Fruit fly (Drosophila melanogaster) whole organism, embryonic: Measurements from ENCODE around the gene CG7878.
"Not testable (repeated sequence)": the region's sequence is repeated elsewhere in the genome, so short reads cannot be mapped to it uniquely, and the experiment has no call there.

ENCODE experiments used
- Abd-B ChIP-seq: fragments of 200-800 bp; sonication (Bioruptor generic); optimal IDR thresholded peaks from 2 replicates; lab custom pipeline; 2018; ENCODE audit warnings: missing biosample characterization, mild to moderate bottlenecking, missing genetic modification characterization, moderate library complexity
- Atf3 ChIP-seq: fragments of 200-800 bp; sonication (Bioruptor generic); optimal IDR thresholded peaks from 3 replicates; lab custom pipeline; 2016; ENCODE audit warnings: missing biosample characterization, missing genetic modification characterization
- C15 ChIP-seq: fragments of 200-800 bp; sonication (Bioruptor generic); IDR thresholded peaks from 3 replicates; pipeline ENCODE4 v1.3.6; 2022; ENCODE audit warnings: missing biosample characterization, missing genetic modification characterization
- CG11247 ChIP-seq: fragments of 200-800 bp; sonication (Bioruptor generic); IDR thresholded peaks from 2 replicates; pipeline ENCODE4 v1.3.6; 2022; ENCODE audit warnings: missing biosample characterization, missing genetic modification characterization
- CG1529 ChIP-seq: fragments of 200-800 bp; sonication (Bioruptor generic); optimal IDR thresholded peaks from 3 replicates; lab custom pipeline; 2018; ENCODE audit warnings: missing biosample characterization, missing genetic modification characterization
- CG18262 ChIP-seq: fragments of 200-800 bp; optimal IDR thresholded peaks from 3 replicates; lab custom pipeline; 2019; ENCODE audit warnings: missing biosample characterization, mild to moderate bottlenecking, missing genetic modification characterization, moderate library complexity
- CG18599 ChIP-seq: fragments of 200-800 bp; sonication (Bioruptor generic); optimal IDR thresholded peaks from 3 replicates; lab custom pipeline; 2017; ENCODE audit warnings: missing biosample characterization, missing genetic modification characterization, mild to moderate bottlenecking, moderate library complexity, missing genetic modification reagents
- CG33213 ChIP-seq: fragments of 200-800 bp; sonication (Bioruptor generic); optimal IDR thresholded peaks from 3 replicates; lab custom pipeline; 2016; ENCODE audit warnings: missing biosample characterization, missing genetic modification characterization
- CG42726 ChIP-seq: fragments of 200-800 bp; sonication (Bioruptor generic); IDR thresholded peaks from 2 replicates; pipeline ENCODE4 v1.3.6; 2022; ENCODE audit warnings: missing biosample characterization, missing genetic modification characterization; ENCODE audit not compliant: partially characterized antibody
- CG4328 ChIP-seq: fragments of 200-800 bp; sonication (Bioruptor generic); optimal IDR thresholded peaks from 3 replicates; lab custom pipeline; 2017; ENCODE audit warnings: missing biosample characterization, missing genetic modification reagents, missing genetic modification characterization
- CG5953 ChIP-seq: fragments of 200-800 bp; sonication (Bioruptor generic); IDR thresholded peaks from 2 replicates; pipeline ENCODE4 v1.3.6; 2022; ENCODE audit warnings: missing biosample characterization, missing genetic modification characterization
- CG6689 ChIP-seq: fragments of 200-800 bp; sonication (Bioruptor generic); IDR thresholded peaks from 2 replicates; pipeline ENCODE4 v1.3.6; 2022; ENCODE audit warnings: missing biosample characterization, missing genetic modification characterization
- CG7372 ChIP-seq: fragments of 200-800 bp; sonication (Bioruptor generic); IDR thresholded peaks from 2 replicates; pipeline ENCODE4 v1.3.6; 2022; ENCODE audit warnings: missing biosample characterization, missing genetic modification characterization
- Deaf1 ChIP-seq: fragments of 200-800 bp; optimal IDR thresholded peaks from 3 replicates; lab custom pipeline; 2019; ENCODE audit warnings: missing biosample characterization, mild to moderate bottlenecking, missing genetic modification characterization, moderate library complexity
- Dek ChIP-seq: fragments of 200-800 bp; sonication (Bioruptor generic); optimal IDR thresholded peaks from 3 replicates; lab custom pipeline; 2019; ENCODE audit warnings: missing biosample characterization, mild to moderate bottlenecking, missing genetic modification characterization, moderate library complexity
- Dp ChIP-seq: fragments of 200-800 bp; sonication (Bioruptor generic); optimal IDR thresholded peaks from 2 replicates; lab custom pipeline; 2018; ENCODE audit warnings: missing biosample characterization, mild to moderate bottlenecking, missing genetic modification characterization, moderate library complexity
- Gsc ChIP-seq: fragments of 200-800 bp; sonication (Bioruptor generic); IDR thresholded peaks from 2 replicates; pipeline ENCODE4 v1.3.6; 2022; ENCODE audit warnings: missing biosample characterization, missing genetic modification characterization
- Gug ChIP-seq: fragments of 200-800 bp; sonication (Bioruptor generic); IDR thresholded peaks from 4 replicates; pipeline ENCODE4 v1.3.6; 2022; ENCODE audit warnings: missing biosample characterization, missing genetic modification characterization
- Hmr ChIP-seq: fragments of 200-800 bp; sonication (Bioruptor generic); optimal IDR thresholded peaks from 3 replicates; lab custom pipeline; 2017; ENCODE audit warnings: mild to moderate bottlenecking, missing biosample characterization, missing genetic modification reagents, missing genetic modification characterization
- NC2α ChIP-seq: fragments of 200-800 bp; sonication (Bioruptor generic); optimal IDR thresholded peaks from 2 replicates; lab custom pipeline; 2016; ENCODE audit warnings: missing biosample characterization, missing genetic modification characterization
- NFAT ChIP-seq: fragments of 200-800 bp; sonication (Bioruptor generic); IDR thresholded peaks from 2 replicates; pipeline ENCODE4 v1.3.6; 2022; ENCODE audit warnings: missing biosample characterization, missing genetic modification characterization
- Nf-YC ChIP-seq: fragments of 200-800 bp; optimal IDR thresholded peaks from 3 replicates; lab custom pipeline; 2019; ENCODE audit warnings: missing biosample characterization, mild to moderate bottlenecking, missing genetic modification characterization, moderate library complexity
- Optix ChIP-seq: fragments of 200-800 bp; sonication (Bioruptor generic); IDR thresholded peaks from 3 replicates; pipeline ENCODE4 v1.3.6; 2022; ENCODE audit warnings: missing biosample characterization, missing genetic modification characterization
- Pdp1 ChIP-seq, 2 experiments: fragments of 200-800 bp; sonication (Bioruptor generic); optimal IDR thresholded peaks; 3 replicates each; lab custom pipeline; 2016; ENCODE audit warnings: missing biosample characterization in 2 of 2, missing genetic modification characterization in 2 of 2, mild to moderate bottlenecking in 1 of 2, moderate library complexity in 1 of 2
- Ptx1 ChIP-seq: fragments of 200-800 bp; sonication (Bioruptor generic); IDR thresholded peaks from 2 replicates; pipeline ENCODE4 v1.3.6; 2022; ENCODE audit warnings: missing biosample characterization, missing genetic modification characterization
- Trl ChIP-seq, 3 experiments: fragments of >200 bp in 2 of 3; fragments of 200-800 bp in 1 of 3; sonication (Bioruptor generic) in 1 of 3; optimal IDR thresholded peaks; 2 replicates in 1 of 3; 3 replicates in 2 of 3; lab custom pipeline; 2016 to 2017; ENCODE audit warnings: missing biosample characterization in 1 of 3, missing genetic modification characterization in 1 of 3
- Xbp1 ChIP-seq: fragments of 200-800 bp; sonication (Bioruptor generic); optimal IDR thresholded peaks from 3 replicates; lab custom pipeline; 2016; ENCODE audit warnings: missing biosample characterization, mild to moderate bottlenecking, missing genetic modification characterization
- Xrp1 ChIP-seq: fragments of 200-800 bp; sonication (Bioruptor generic); IDR thresholded peaks from 2 replicates; pipeline ENCODE4 v1.3.6; 2022; ENCODE audit warnings: missing biosample characterization, missing genetic modification characterization
- YL-1 ChIP-seq: fragments of 200-800 bp; sonication (Bioruptor generic); optimal IDR thresholded peaks from 3 replicates; lab custom pipeline; 2017; ENCODE audit warnings: missing biosample characterization, mild to moderate bottlenecking, missing genetic modification characterization
- ap ChIP-seq: fragments of 200-800 bp; sonication (Bioruptor generic); IDR thresholded peaks from 2 replicates; pipeline ENCODE4 v1.3.6; 2022; ENCODE audit warnings: missing biosample characterization, missing genetic modification characterization
- az2 ChIP-seq: fragments of 200-800 bp; sonication (Bioruptor generic); optimal IDR thresholded peaks from 3 replicates; lab custom pipeline; 2016; ENCODE audit warnings: missing biosample characterization, missing genetic modification characterization
- bbx ChIP-seq: fragments of 200-800 bp; sonication (Bioruptor generic); IDR thresholded peaks from 2 replicates; pipeline ENCODE4 v1.3.6; 2022; ENCODE audit warnings: missing biosample characterization, missing genetic modification characterization; ENCODE audit not compliant: partially characterized antibody
- cg ChIP-seq: fragments of 200-800 bp; sonication (Bioruptor generic); optimal IDR thresholded peaks from 3 replicates; lab custom pipeline; 2019; ENCODE audit warnings: missing biosample characterization, mild to moderate bottlenecking, missing genetic modification characterization, moderate library complexity
- ci ChIP-seq: fragments of 200-800 bp; sonication (Bioruptor generic); IDR thresholded peaks from 3 replicates; pipeline ENCODE4 v1.3.6; 2022; ENCODE audit warnings: missing biosample characterization, missing genetic modification characterization
- gfzf ChIP-seq: fragments of 200-800 bp; sonication (Bioruptor generic); optimal IDR thresholded peaks from 2 replicates; lab custom pipeline; 2016; ENCODE audit warnings: missing biosample characterization, mild to moderate bottlenecking, missing genetic modification characterization, moderate library complexity
- grn ChIP-seq: fragments of 200-800 bp; sonication (Bioruptor generic); optimal IDR thresholded peaks from 3 replicates; lab custom pipeline; 2017; ENCODE audit warnings: missing biosample characterization, missing genetic modification characterization
- gro ChIP-seq: fragments of 200-800 bp; sonication (Bioruptor generic); optimal IDR thresholded peaks from 2 replicates; lab custom pipeline; 2016; ENCODE audit warnings: missing biosample characterization, missing genetic modification characterization
- hkb ChIP-seq, 2 experiments: fragments of 200-800 bp in 1 of 2; fragments of >200 bp in 1 of 2; sonication (Bioruptor generic) in 1 of 2; IDR thresholded peaks in 1 of 2; optimal IDR thresholded peaks in 1 of 2; 2 replicates each; pipeline versions ENCODE4 v1.3.6 to Lab custom; 2017 to 2022; ENCODE audit warnings: missing biosample characterization in 1 of 2, missing genetic modification characterization in 1 of 2
- insv ChIP-seq, 2 experiments: fragments of 200-800 bp; sonication (Bioruptor generic); optimal IDR thresholded peaks; 3 replicates each; lab custom pipeline; 2016 to 2018; ENCODE audit warnings: missing biosample characterization in 2 of 2, missing genetic modification characterization in 2 of 2
- nerfin-1 ChIP-seq: fragments of 200-800 bp; sonication (Bioruptor generic); optimal IDR thresholded peaks from 3 replicates; lab custom pipeline; 2019; ENCODE audit warnings: missing biosample characterization, mild to moderate bottlenecking, missing genetic modification characterization, moderate library complexity
- nom ChIP-seq: fragments of 200-800 bp; sonication (Bioruptor generic); optimal IDR thresholded peaks from 2 replicates; lab custom pipeline; 2017; ENCODE audit warnings: missing biosample characterization, missing genetic modification characterization, mild to moderate bottlenecking, moderate library complexity, missing genetic modification reagents
- otp ChIP-seq: fragments of 200-800 bp; sonication (Bioruptor generic); IDR thresholded peaks from 3 replicates; pipeline ENCODE4, ENCODE4 v1.3.6; 2022; ENCODE audit warnings: missing biosample characterization, missing genetic modification characterization
- sisA ChIP-seq: fragments of 200-800 bp; sonication (Bioruptor generic); IDR thresholded peaks from 2 replicates; pipeline ENCODE4 v1.3.6; 2022; ENCODE audit warnings: missing biosample characterization, missing genetic modification characterization
- tin ChIP-seq: fragments of 200-800 bp; sonication (Bioruptor generic); optimal IDR thresholded peaks from 3 replicates; lab custom pipeline; 2016; ENCODE audit warnings: missing biosample characterization, missing genetic modification characterization
- wdn ChIP-seq: fragments of 200-800 bp; sonication (Bioruptor generic); IDR thresholded peaks from 2 replicates; pipeline ENCODE4 v1.3.6; 2022; ENCODE audit warnings: missing biosample characterization, missing genetic modification characterization
- wek ChIP-seq: fragments of 200-800 bp; sonication (Bioruptor generic); optimal IDR thresholded peaks from 3 replicates; lab custom pipeline; 2018; ENCODE audit warnings: missing biosample characterization, mild to moderate bottlenecking, missing genetic modification characterization, moderate library complexity

The CG7878 gene

DNA sequence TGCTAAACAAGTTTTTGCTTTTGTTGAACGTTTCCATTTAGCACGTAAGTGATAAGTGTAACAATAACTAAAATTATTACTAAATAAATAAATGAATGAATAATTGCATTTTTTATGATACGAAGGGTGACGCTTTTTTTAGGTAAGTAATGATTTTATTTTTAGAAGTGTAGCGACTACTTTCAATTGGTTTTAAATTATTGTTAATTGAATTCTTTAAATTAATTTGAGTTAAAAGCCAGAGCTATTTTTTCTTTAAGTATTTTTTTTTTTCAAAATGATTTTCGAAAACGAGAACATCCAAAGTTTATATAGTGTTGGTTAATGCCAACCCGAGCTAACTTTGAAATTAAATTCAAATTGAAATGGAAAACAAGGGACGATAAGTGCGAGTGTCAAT lies 35.6 kb upstream of the CG7878 start, which contains the start of gene CG7910:
Gene CG7910 (plus strand): TSS at position 301 of the 400 bp plus-strand sequence.
- no peak for TF ChIP-seq insv (GFP tag; optimal IDR thresholded peaks at IDR 0.05; lab: Kevin White, UChicago)
- no peak for TF ChIP-seq gfzf (GFP tag; lab: Kevin White, UChicago)
- TF ChIP-seq Pdp1 (GFP tag; optimal IDR thresholded peaks at IDR 0.05; lab: Kevin White, UChicago), result no peak
- TF ChIP-seq, all 482 proteins: peak for 0

DNA sequence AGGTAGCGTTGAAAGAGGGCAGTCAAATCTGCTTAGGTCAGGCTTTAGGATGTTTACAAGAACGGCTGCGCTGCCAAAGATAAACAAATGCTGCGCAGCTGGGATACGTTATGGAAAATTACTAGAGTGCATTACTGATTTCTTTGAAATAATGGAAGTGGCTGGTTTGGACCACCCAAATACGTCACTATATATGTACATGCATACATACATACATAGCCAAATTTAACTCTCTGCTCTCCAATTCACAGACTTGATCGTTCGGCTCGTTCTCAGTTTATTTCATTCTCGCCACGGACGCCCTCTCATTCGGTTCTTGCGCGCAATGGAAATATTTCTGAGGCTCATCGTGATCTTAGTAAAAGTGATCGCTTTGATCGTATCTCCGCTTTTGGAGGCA lies 28.7 kb upstream of the CG7878 start, which contains the start of gene CG7900:
Gene CG7900 (plus strand): TSS at position 301 of the 400 bp plus-strand sequence.
- TF ChIP-seq grn (GFP tag; lab: Kevin White, UChicago), result peak; percentile 78
- peak; percentile 8 for TF ChIP-seq cg (GFP tag; lab: Kevin White, UChicago)
- peak; percentile 3 for TF ChIP-seq Deaf1
- peak in 1 of 2 experiments; percentile 2 for TF ChIP-seq Trl (optimal IDR thresholded peaks at IDR 0.05; lab: Kevin White, UChicago)
- TF ChIP-seq Trl (GFP tag; optimal IDR thresholded peaks at IDR 0.05; lab: Kevin White, UChicago), result not testable (repeated sequence)

DNA sequence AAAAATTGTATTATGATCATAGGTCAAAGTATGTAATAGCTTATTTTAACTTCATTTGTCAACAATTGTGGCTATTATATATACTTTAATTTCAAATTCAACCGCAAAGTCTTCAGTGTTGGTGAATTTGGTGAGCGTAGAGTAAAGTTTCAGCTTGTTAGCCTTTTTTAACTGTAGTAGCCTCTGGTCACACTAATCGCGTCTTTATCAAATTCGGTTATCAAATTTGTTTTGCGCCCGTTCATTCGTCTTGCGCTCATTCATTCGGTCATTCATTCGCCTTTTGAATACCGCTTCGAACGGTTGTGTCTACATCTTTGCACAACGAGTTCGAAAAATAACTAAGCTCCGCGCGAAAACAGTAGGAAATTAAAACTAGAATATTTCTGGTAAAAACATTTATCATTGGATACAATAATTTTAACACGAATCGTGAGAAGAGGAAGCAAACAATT lies 17.4 kb upstream of the CG7878 start, which contains the start of gene puc:
Gene puc (plus strand): TSS at position 245 of the 455 bp plus-strand sequence.
- peak; percentile 76 for TF ChIP-seq gro
- peak; percentile 32 for TF ChIP-seq Xbp1 (GFP tag; lab: Kevin White, UChicago)
- TF ChIP-seq Abd-B (GFP tag; lab: Kevin White, UChicago), result no peak
- peak in 1 of 2 experiments; percentile 45 for TF ChIP-seq insv (GFP tag; optimal IDR thresholded peaks at IDR 0.05; lab: Kevin White, UChicago)
- TF ChIP-seq nerfin-1 (tag; lab: Kevin White, UChicago), result no peak
- peak; percentile 19 for TF ChIP-seq Nf-YC
- TF ChIP-seq Dek (tag; lab: Kevin White, UChicago), result peak; percentile 38
- TF ChIP-seq CG33213 (GFP tag; lab: Kevin White, UChicago), result peak; percentile 65
- no peak for TF ChIP-seq CG4328
- peak; percentile 75 for TF ChIP-seq Hmr
- TF ChIP-seq ap, result no peak
- peak; percentile 68 for TF ChIP-seq nom (GFP tag; lab: Kevin White, UChicago)
- no peak for TF ChIP-seq Atf3 (GFP tag; lab: Kevin White, UChicago)
- no peak for TF ChIP-seq Optix (GFP tag; lab: Robert Waterston, UW)
- TF ChIP-seq Ptx1 (GFP tag; lab: Robert Waterston, UW), result no peak
- TF ChIP-seq sisA, result no peak
- no peak for TF ChIP-seq CG11247 (GFP tag; lab: Robert Waterston, UW)
- peak; percentile 65 for TF ChIP-seq wek (GFP tag; lab: Kevin White, UChicago)
- TF ChIP-seq otp (GFP tag; lab: Robert Waterston, UW), result no peak
- TF ChIP-seq CG1529 (GFP tag; lab: Kevin White, UChicago), result no peak
- TF ChIP-seq CG18262 (tag; lab: Kevin White, UChicago), result peak; percentile 3
- no peak for TF ChIP-seq YL-1
- no peak for TF ChIP-seq Gug (GFP tag; lab: Robert Waterston, UW)
- no peak for TF ChIP-seq hkb (optimal IDR thresholded peaks at IDR 0.05; lab: Kevin White, UChicago)
- TF ChIP-seq hkb (GFP tag; IDR thresholded peaks at IDR 0.05; lab: Robert Waterston, UW), result no peak
- peak; percentile 77 for TF ChIP-seq Dp (GFP tag; lab: Kevin White, UChicago)
- TF ChIP-seq CG18599 (GFP tag; lab: Kevin White, UChicago), result peak; percentile 37
- no peak for TF ChIP-seq az2 (GFP tag; lab: Kevin White, UChicago)
- TF ChIP-seq Xrp1, result no peak
- no peak for TF ChIP-seq CG7372 (GFP tag; lab: Robert Waterston, UW)
- no peak for TF ChIP-seq Gsc
- no peak for TF ChIP-seq C15
- no peak for TF ChIP-seq bbx (GFP tag; lab: Robert Waterston, UW)
- no peak for TF ChIP-seq cg (GFP tag; lab: Kevin White, UChicago)
- no peak for TF ChIP-seq CG42726
- TF ChIP-seq CG6689, result no peak
- no peak for TF ChIP-seq NFAT (GFP tag; lab: Robert Waterston, UW)
- no peak for TF ChIP-seq CG5953 (GFP tag; lab: Robert Waterston, UW)
- no peak for TF ChIP-seq NC2α (GFP tag; lab: Kevin White, UChicago)
- TF ChIP-seq ci, result no peak
- TF ChIP-seq wdn (GFP tag; lab: Robert Waterston, UW), result no peak
- TF ChIP-seq tin, result peak; percentile 15
